Worm (Caenorhabditis elegans) whole organism, late embryonic: ENCODE data around the gene F58E2.4.

ENCODE experiments used
- C38D4.7 ChIP-seq: fragments of 200-800 bp; sonication (Bioruptor generic); optimal IDR thresholded peaks from 2 replicates; lab custom pipeline; 2018; ENCODE audit warnings: mild to moderate bottlenecking, missing genetic modification characterization, moderate library complexity, missing compliant biosample characterization
- F13H6.1 ChIP-seq: sonication (generic microtip); optimal IDR thresholded peaks from 2 replicates; lab custom pipeline; 2016; ENCODE audit warnings: missing genetic modification characterization, missing compliant biosample characterization
- K02D7.2 ChIP-seq: sonication (generic microtip); optimal IDR thresholded peaks from 2 replicates; lab custom pipeline; 2017; ENCODE audit warnings: mild to moderate bottlenecking, missing genetic modification characterization, missing compliant biosample characterization
- K09A11.1 ChIP-seq: sonication (generic microtip); optimal IDR thresholded peaks from 2 replicates; lab custom pipeline; 2017; ENCODE audit warnings: antibody characterized with exemption, mild to moderate bottlenecking, missing genetic modification characterization, missing compliant biosample characterization; ENCODE audit not compliant: insufficient read depth
- Y22D7AL.16 ChIP-seq: sonication (generic microtip); optimal IDR thresholded peaks from 2 replicates; lab custom pipeline; 2016; ENCODE audit warnings: missing genetic modification characterization, missing compliant biosample characterization
- ceh-18 ChIP-seq: sonication (generic microtip); optimal IDR thresholded peaks from 2 replicates; lab custom pipeline; 2016; ENCODE audit warnings: missing genetic modification characterization, missing compliant biosample characterization
- ceh-19 ChIP-seq: fragments of 200-800 bp; sonication (Bioruptor generic); optimal IDR thresholded peaks from 2 replicates; lab custom pipeline; 2018; ENCODE audit warnings: mild to moderate bottlenecking, missing genetic modification characterization, missing compliant biosample characterization
- ceh-2 ChIP-seq: sonication (generic microtip); optimal IDR thresholded peaks from 2 replicates; lab custom pipeline; 2016; ENCODE audit warnings: missing genotype, missing genetic modification characterization, missing compliant biosample characterization
- ceh-24 ChIP-seq: sonication (generic microtip); optimal IDR thresholded peaks from 2 replicates; lab custom pipeline; 2016; ENCODE audit warnings: mild to moderate bottlenecking, missing genetic modification characterization, missing compliant biosample characterization
- ceh-9 ChIP-seq: sonication (generic microtip); optimal IDR thresholded peaks from 2 replicates; lab custom pipeline; 2016; ENCODE audit warnings: mild to moderate bottlenecking, missing genetic modification characterization, inconsistent platforms, missing compliant biosample characterization
- che-1 ChIP-seq: sonication (generic microtip); optimal IDR thresholded peaks from 2 replicates; lab custom pipeline; 2016; ENCODE audit warnings: mild to moderate bottlenecking, missing genetic modification characterization, missing compliant biosample characterization
- dmd-4 ChIP-seq: sonication (generic microtip); optimal IDR thresholded peaks from 2 replicates; lab custom pipeline; 2016; ENCODE audit warnings: borderline replicate concordance, missing genetic modification characterization, missing compliant biosample characterization
- dve-1 ChIP-seq: sonication (generic microtip); optimal IDR thresholded peaks from 2 replicates; lab custom pipeline; 2017; ENCODE audit warnings: antibody characterized with exemption, mild to moderate bottlenecking, missing genetic modification characterization, missing compliant biosample characterization
- elt-4 ChIP-seq: sonication (generic microtip); optimal IDR thresholded peaks from 2 replicates; lab custom pipeline; 2016; ENCODE audit warnings: missing genetic modification characterization, missing compliant biosample characterization
- ets-4 ChIP-seq: sonication (generic microtip); optimal IDR thresholded peaks from 2 replicates; lab custom pipeline; 2016; ENCODE audit warnings: missing genetic modification characterization, missing compliant biosample characterization
- fax-1 ChIP-seq: sonication (generic microtip); optimal IDR thresholded peaks from 2 replicates; lab custom pipeline; 2016; ENCODE audit warnings: missing genotype, missing genetic modification characterization, missing compliant biosample characterization
- fkh-10 ChIP-seq: fragments of 150-350 bp; optimal IDR thresholded peaks from 2 replicates; lab custom pipeline; 2014; ENCODE audit warnings: missing biosample characterization, missing genetic modification reagents, missing genetic modification characterization
- fkh-6 ChIP-seq: sonication (generic microtip); optimal IDR thresholded peaks from 2 replicates; lab custom pipeline; 2016; ENCODE audit warnings: missing genetic modification characterization, missing compliant biosample characterization
- gmeb-2 ChIP-seq: sonication (generic microtip); optimal IDR thresholded peaks from 2 replicates; lab custom pipeline; 2016; ENCODE audit warnings: missing genetic modification characterization, inconsistent platforms, missing compliant biosample characterization
- hlh-15 ChIP-seq: sonication (generic microtip); optimal IDR thresholded peaks from 2 replicates; lab custom pipeline; 2016; ENCODE audit warnings: missing genetic modification characterization, missing compliant biosample characterization
- hlh-30 ChIP-seq: sonication (generic microtip); optimal IDR thresholded peaks from 2 replicates; lab custom pipeline; 2017; ENCODE audit warnings: antibody characterized with exemption, missing genetic modification characterization, missing compliant biosample characterization; ENCODE audit not compliant: insufficient read depth
- hlh-6 ChIP-seq: sonication (generic microtip); optimal IDR thresholded peaks from 2 replicates; lab custom pipeline; 2016; ENCODE audit warnings: missing genotype, missing genetic modification characterization, missing compliant biosample characterization
- hlh-8 ChIP-seq: sonication (generic microtip); optimal IDR thresholded peaks from 2 replicates; lab custom pipeline; 2016; ENCODE audit warnings: missing genotype, missing genetic modification characterization, missing compliant biosample characterization
- lin-11 ChIP-seq: fragments of 200-800 bp; sonication (Bioruptor generic); optimal IDR thresholded peaks from 2 replicates; lab custom pipeline; 2018; ENCODE audit warnings: mild to moderate bottlenecking, missing genetic modification characterization, missing compliant biosample characterization
- nfya-1 ChIP-seq: sonication (generic microtip); optimal IDR thresholded peaks from 2 replicates; lab custom pipeline; 2017; ENCODE audit warnings: missing genetic modification characterization, mild to moderate bottlenecking, missing compliant biosample characterization, antibody characterized with exemption, moderate library complexity
- nhr-232 ChIP-seq: sonication (generic microtip); optimal IDR thresholded peaks from 2 replicates; lab custom pipeline; 2016; ENCODE audit warnings: missing genetic modification characterization, missing compliant biosample characterization
- odd-2 ChIP-seq: sonication (generic microtip); optimal IDR thresholded peaks from 2 replicates; lab custom pipeline; 2017; ENCODE audit warnings: antibody characterized with exemption, mild to moderate bottlenecking, missing genetic modification characterization, missing compliant biosample characterization
- pha-4 ChIP-seq: fragments of 150-350 bp; optimal IDR thresholded peaks from 2 replicates; lab custom pipeline; 2018; ENCODE audit warnings: missing biosample characterization, missing genetic modification reagents, missing genetic modification characterization
- pqm-1 ChIP-seq: sonication (generic microtip); optimal IDR thresholded peaks from 2 replicates; lab custom pipeline; 2016; ENCODE audit warnings: missing genetic modification characterization, missing compliant biosample characterization
- pros-1 ChIP-seq: fragments of 150-350 bp; optimal IDR thresholded peaks from 2 replicates; lab custom pipeline; 2014; ENCODE audit warnings: missing biosample characterization, missing genetic modification reagents, missing genetic modification characterization
- ref-2 ChIP-seq: sonication (generic microtip); optimal IDR thresholded peaks from 2 replicates; lab custom pipeline; 2016; ENCODE audit warnings: missing genetic modification characterization, missing compliant biosample characterization
- rnt-1 ChIP-seq: sonication (generic microtip); optimal IDR thresholded peaks from 2 replicates; lab custom pipeline; 2016; ENCODE audit warnings: missing genetic modification characterization, missing compliant biosample characterization
- sdc-2 ChIP-seq: sonication (generic microtip); optimal IDR thresholded peaks from 2 replicates; lab custom pipeline; 2016; ENCODE audit warnings: missing genotype, missing genetic modification characterization, missing compliant biosample characterization
- syd-9 ChIP-seq: sonication (generic microtip); optimal IDR thresholded peaks from 2 replicates; lab custom pipeline; 2016; ENCODE audit warnings: mild to moderate bottlenecking, missing genetic modification characterization, moderate library complexity, missing compliant biosample characterization
- tbx-2 ChIP-seq: sonication (generic microtip); optimal IDR thresholded peaks from 2 replicates; lab custom pipeline; 2016; ENCODE audit warnings: missing genetic modification characterization, missing compliant biosample characterization
- ttx-3 ChIP-seq: sonication (generic microtip); optimal IDR thresholded peaks from 2 replicates; lab custom pipeline; 2016; ENCODE audit warnings: missing genetic modification reagents, missing genetic modification characterization, missing compliant biosample characterization
- unc-3 ChIP-seq, 2 experiments: fragments of 200-800 bp in 1 of 2; sonication (Bioruptor generic) in 1 of 2; sonication (generic microtip) in 1 of 2; conservative IDR thresholded peaks in 1 of 2; optimal IDR thresholded peaks in 1 of 2; 2 replicates each; pipeline versions ENCODE4 v1.3.6 to Lab custom; 2016 to 2022; ENCODE audit warnings: missing compliant biosample characterization in 2 of 2, missing genetic modification characterization in 2 of 2, missing genetic modification reagents in 1 of 2
- unc-55 ChIP-seq: sonication (generic microtip); optimal IDR thresholded peaks from 2 replicates; lab custom pipeline; 2017; ENCODE audit warnings: missing biosample characterization, missing genetic modification reagents, missing genetic modification characterization
- zip-5 ChIP-seq: sonication (generic microtip); optimal IDR thresholded peaks from 2 replicates; lab custom pipeline; 2016; ENCODE audit warnings: missing genetic modification characterization, missing compliant biosample characterization

F58E2.4 gene

ce11 chrIV:3463254-3463653 lies at the start of gene F58E2.4:
Gene F58E2.4, plus strand, starts transcription at chrIV:3463387.
- TF ChIP-seq lin-11 (tag; lab: Kevin White, UChicago) (no peak), hlh-6 (tag; lab: Kevin White, UChicago) (no peak)

- TF ChIP-seq hlh-8 (tag; lab: Kevin White, UChicago) (no peak), ttx-3 (tag; lab: Kevin White, UChicago) (no peak), pqm-1 (tag; lab: Kevin White, UChicago) (no peak), C38D4.7 (no peak), pha-4 (tag; lab: Kevin White, UChicago) (no peak), Y22D7AL.16 (tag; lab: Kevin White, UChicago) (no peak), syd-9 (tag; lab: Kevin White, UChicago) (no peak), F13H6.1 (tag; lab: Kevin White, UChicago) (no peak), ceh-24 (tag; lab: Kevin White, UChicago) (no peak)
These were observed 47.8 kb upstream of the F58E2.4 start, which contains the start of gene lgc-9 for ce11 chrIV:3415383-3415782. Gene lgc-9, plus strand, starts transcription at chrIV:3415683.

- no peak for TF ChIP-seq tbx-2 (tag; lab: Kevin White, UChicago)
- TF ChIP-seq ceh-19 (GFP tag; lab: Kevin White, UChicago): no peak
- TF ChIP-seq F13H6.1 (tag; lab: Kevin White, UChicago): no peak
- no peak for TF ChIP-seq elt-4 (tag; lab: Kevin White, UChicago)
- no peak for TF ChIP-seq dve-1 (tag; lab: Kevin White, UChicago)
- TF ChIP-seq ceh-9 (tag; lab: Kevin White, UChicago): no peak
- TF ChIP-seq hlh-8 (tag; lab: Kevin White, UChicago): no peak
These were observed 44.4 kb upstream of the F58E2.4 start for ce11 chrIV:3418741-3419140.

- TF ChIP-seq zip-5 (no peak), nfya-1 (tag; lab: Kevin White, UChicago) (no peak), rnt-1 (tag; lab: Kevin White, UChicago) (no peak), K02D7.2 (tag; lab: Kevin White, UChicago) (no peak), dmd-4 (tag; lab: Kevin White, UChicago) (no peak), unc-3 (GFP tag; conservative IDR thresholded peaks at IDR 0.05; lab: Robert Waterston, UW) (no peak), unc-3 (tag; optimal IDR thresholded peaks at IDR 0.05; lab: Kevin White, UChicago) (no peak), gmeb-2 (tag; lab: Kevin White, UChicago) (no peak), tbx-2 (tag; lab: Kevin White, UChicago) (no peak), odd-2 (tag; lab: Kevin White, UChicago) (no peak), ceh-9 (tag; lab: Kevin White, UChicago) (no peak), pqm-1 (tag; lab: Kevin White, UChicago) (no peak), ets-4 (tag; lab: Kevin White, UChicago) (no peak), che-1 (tag; lab: Kevin White, UChicago) (no peak), fkh-10 (GFP tag; lab: Kevin White, UChicago) (no peak), ceh-2 (tag; lab: Kevin White, UChicago) (no peak), pros-1 (tag; lab: Kevin White, UChicago) (no peak), fax-1 (tag; lab: Kevin White, UChicago) (no peak), Y22D7AL.16 (tag; lab: Kevin White, UChicago) (no peak), nhr-232 (tag; lab: Kevin White, UChicago) (no peak), K09A11.1 (tag; lab: Kevin White, UChicago) (no peak)
These were observed 40.7 kb upstream of the F58E2.4 start, which contains the start of gene C04C3.6 for ce11 chrIV:3422516-3422915. Gene C04C3.6, minus strand, starts transcription at chrIV:3422616.

- no peak for TF ChIP-seq ceh-9 (tag; lab: Kevin White, UChicago)
- no peak for TF ChIP-seq hlh-30 (tag; lab: Kevin White, UChicago)
- TF ChIP-seq ets-4 (tag; lab: Kevin White, UChicago): no peak
- no peak for TF ChIP-seq sdc-2 (tag; lab: Kevin White, UChicago)
- no peak for TF ChIP-seq che-1 (tag; lab: Kevin White, UChicago)
- TF ChIP-seq fkh-6: no peak
- no peak for TF ChIP-seq hlh-15 (tag; lab: Kevin White, UChicago)
- no peak for TF ChIP-seq ceh-2 (tag; lab: Kevin White, UChicago)
- no peak for TF ChIP-seq F13H6.1 (tag; lab: Kevin White, UChicago)
- no peak for TF ChIP-seq ref-2 (tag; lab: Kevin White, UChicago)
- no peak for TF ChIP-seq zip-5
- TF ChIP-seq unc-55 (GFP tag; lab: Kevin White, UChicago): no peak
- TF ChIP-seq K09A11.1 (tag; lab: Kevin White, UChicago): no peak
- TF ChIP-seq hlh-8 (tag; lab: Kevin White, UChicago): no peak
- no peak for TF ChIP-seq ceh-18
These were observed 34.7 kb upstream of the F58E2.4 start, which contains the start of the genes C04C3.9 and srz-60 for ce11 chrIV:3428434-3428950. Gene C04C3.9, minus strand, starts transcription at chrIV:3428534. Gene srz-60, plus strand, starts transcription at chrIV:3428900.
